Worm (Caenorhabditis elegans) whole organism, L4/young adult: ENCODE data around the gene rpl-6.

Experiments used
- W03F9.2 ChIP-seq: fragments of 150-350 bp; optimal IDR thresholded peaks from 2 replicates; lab custom pipeline; 2014; ENCODE audit warnings: missing biosample characterization, missing genetic modification characterization
- dao-5 ChIP-seq: sonication (generic microtip); optimal IDR thresholded peaks from 2 replicates; lab custom pipeline; 2016; ENCODE audit warnings: missing genotype, missing genetic modification characterization, moderate library complexity, missing compliant biosample characterization
- him-1 ChIP-seq: sonication (generic microtip); optimal IDR thresholded peaks from 2 replicates; lab custom pipeline; 2016; ENCODE audit warnings: missing genotype, missing genetic modification reagents, missing genetic modification characterization, missing compliant biosample characterization

The rpl-6 gene

ce11 chrIII:7203130-7203775 lies 5.0 kb upstream of the rpl-6 start:
- TF ChIP-seq dao-5 (no peak), him-1 (tag; lab: Kevin White, UChicago) (no peak), W03F9.2 (no peak)

ce11 chrIII:7209721-7210120 lies 1.5 kb downstream of the rpl-6 start, which contains the start of gene R151.2:
TSS of gene R151.2 (plus strand) at chrIII:7209967.
- TF ChIP-seq W03F9.2 (no peak), dao-5 (no peak), him-1 (tag; lab: Kevin White, UChicago) (no peak)

ce11 chrIII:7210486-7210885 lies 2.2 kb downstream of the rpl-6 start:
- no peak for TF ChIP-seq him-1 (tag; lab: Kevin White, UChicago)
- TF ChIP-seq W03F9.2 = no peak
- TF ChIP-seq dao-5 = no peak

ce11 chrIII:7212028-7212427 lies 3.8 kb downstream of the rpl-6 start:
- TF ChIP-seq him-1 (tag; lab: Kevin White, UChicago) (no peak), W03F9.2 (no peak), dao-5 (no peak)

- no peak for TF ChIP-seq dao-5
- no peak for TF ChIP-seq him-1 (tag; lab: Kevin White, UChicago)
- TF ChIP-seq W03F9.2 = no peak
These were observed 7.3 kb downstream of the rpl-6 start for ce11 chrIII:7215532-7215931.

ce11 chrIII:7216226-7216625 lies 8.0 kb downstream of the rpl-6 start, which contains the start of gene R151.1:
TSS of gene R151.1 (plus strand) at chrIII:7216526.
- TF ChIP-seq dao-5 (no peak), W03F9.2 (no peak), him-1 (tag; lab: Kevin White, UChicago) (no peak)

ce11 chrIII:7216924-7217521 lies 8.8 kb downstream of the rpl-6 start:
- TF ChIP-seq W03F9.2 (no peak), him-1 (tag; lab: Kevin White, UChicago) (no peak), dao-5 (no peak)

- TF ChIP-seq dao-5 (no peak), him-1 (tag; lab: Kevin White, UChicago) (no peak), W03F9.2 (no peak)
These were observed 12.9 kb downstream of the rpl-6 start for ce11 chrIII:7221103-7221502.

- no peak for TF ChIP-seq W03F9.2
- TF ChIP-seq dao-5 = no peak
- TF ChIP-seq him-1 (tag; lab: Kevin White, UChicago) = no peak
These were observed 14.8 kb downstream of the rpl-6 start, which contains the start of gene der-2 for ce11 chrIII:7223029-7223428. TSS of gene der-2 (minus strand) at chrIII:7223129.

ce11 chrIII:7226607-7227006 lies 18.4 kb downstream of the rpl-6 start, which contains the start of gene hsp-75:
TSS of gene hsp-75 (minus strand) at chrIII:7226707.
- TF ChIP-seq dao-5 = no peak
- TF ChIP-seq W03F9.2 = no peak
- no peak for TF ChIP-seq him-1 (tag; lab: Kevin White, UChicago)

ce11 chrIII:7229687-7230086 lies 21.4 kb downstream of the rpl-6 start, which contains the start of gene R151.8:
TSS of gene R151.8 (minus strand) at chrIII:7229787.
- TF ChIP-seq him-1 (tag; lab: Kevin White, UChicago) (no peak), dao-5 (no peak), W03F9.2 (no peak)

- TF ChIP-seq W03F9.2 (no peak), dao-5 (no peak), him-1 (tag; lab: Kevin White, UChicago) (no peak)
These were observed 22.6 kb downstream of the rpl-6 start, which contains the start of gene R151.10 for ce11 chrIII:7230841-7231240. TSS of gene R151.10 (minus strand) at chrIII:7230941.

ce11 chrIII:7232782-7233181 lies 24.5 kb downstream of the rpl-6 start, which contains the start of gene adr-2:
TSS of gene adr-2 (minus strand) at chrIII:7232882.
- TF ChIP-seq dao-5 (no peak), W03F9.2 (no peak), him-1 (tag; lab: Kevin White, UChicago) (no peak)

ce11 chrIII:7234148-7234547 lies 25.9 kb downstream of the rpl-6 start, which contains the start of gene ndus-8:
TSS of gene ndus-8 (minus strand) at chrIII:7234202.
- TF ChIP-seq W03F9.2 (peak; percentile 88), dao-5 (no peak), him-1 (tag; lab: Kevin White, UChicago) (no peak)

- TF ChIP-seq him-1 (tag; lab: Kevin White, UChicago) (no peak), W03F9.2 (no peak), dao-5 (no peak)
These were observed 30.5 kb downstream of the rpl-6 start, which contains the start of gene pars-1 for ce11 chrIII:7238727-7239126. TSS of gene pars-1 (plus strand) at chrIII:7239027.
